Worm (Caenorhabditis elegans) whole organism, young adult: ENCODE data around the gene Y57G11C.46.

ENCODE experiments used
- B0035.1 ChIP-seq: sonication (generic microtip); optimal IDR thresholded peaks from 2 replicates; lab custom pipeline; 2016; ENCODE audit warnings: missing genetic modification characterization, mild to moderate bottlenecking, missing compliant biosample characterization, missing genotype, missing genetic modification reagents
- B0261.1 ChIP-seq: sonication (generic microtip); optimal IDR thresholded peaks from 2 replicates; lab custom pipeline; 2016; ENCODE audit warnings: mild to moderate bottlenecking, missing genetic modification characterization, moderate library complexity, missing compliant biosample characterization
- C06A6.2 ChIP-seq: fragments of 200-800 bp; sonication (Bioruptor generic); conservative IDR thresholded peaks from 2 replicates; pipeline ENCODE4 v1.3.6; 2022; ENCODE audit warnings: missing genetic modification characterization, missing compliant biosample characterization
- C17E4.6 ChIP-seq: fragments of 200-800 bp; sonication (Bioruptor generic); IDR thresholded peaks from 2 replicates; pipeline ENCODE4 v1.3.6; 2022; ENCODE audit warnings: missing genetic modification reagents, missing genetic modification characterization, missing compliant biosample characterization
- F22D6.2 ChIP-seq: sonication (generic microtip); optimal IDR thresholded peaks from 2 replicates; lab custom pipeline; 2016; ENCODE audit warnings: mild to moderate bottlenecking, missing genetic modification characterization, missing compliant biosample characterization
- T07F8.4 ChIP-seq: sonication (generic microtip); optimal IDR thresholded peaks from 2 replicates; lab custom pipeline; 2016; ENCODE audit warnings: mild to moderate bottlenecking, missing genetic modification characterization, moderate library complexity, missing compliant biosample characterization
- Y67H2A.10 ChIP-seq: fragments of 200-800 bp; sonication (Bioruptor generic); conservative IDR thresholded peaks from 2 replicates; pipeline ENCODE4 v1.3.6; 2022; ENCODE audit warnings: missing genetic modification reagents, missing genetic modification characterization, missing compliant biosample characterization
- ZK185.1 ChIP-seq: sonication (generic microtip); optimal IDR thresholded peaks from 2 replicates; lab custom pipeline; 2016; ENCODE audit warnings: mild to moderate bottlenecking, missing genetic modification characterization, missing compliant biosample characterization; ENCODE audit not compliant: poor library complexity, severe bottlenecking
- akir-1 ChIP-seq: fragments of 200-800 bp; sonication (Bioruptor generic); optimal IDR thresholded peaks from 2 replicates; lab custom pipeline; 2018; ENCODE audit warnings: mild to moderate bottlenecking, missing genetic modification characterization, moderate library complexity, missing compliant biosample characterization
- ama-1 ChIP-seq, 3 experiments: fragments of 150-350 bp in 1 of 3; sonication (generic microtip) in 2 of 3; optimal IDR thresholded peaks; 2 replicates each; lab custom pipeline; 2014 to 2018; ENCODE audit warnings: missing biosample characterization in 2 of 3, missing genetic modification characterization in 2 of 3, missing genetic modification reagents in 2 of 3
- attf-3 ChIP-seq: fragments of 200-800 bp; sonication (Bioruptor generic); conservative IDR thresholded peaks from 2 replicates; pipeline ENCODE4 v1.3.6; 2022; ENCODE audit warnings: missing genetic modification reagents, missing genetic modification characterization, missing compliant biosample characterization
- attf-5 ChIP-seq: fragments of 200-800 bp; sonication (Bioruptor generic); optimal IDR thresholded peaks from 2 replicates; lab custom pipeline; 2018; ENCODE audit warnings: mild to moderate bottlenecking, missing genetic modification characterization, missing compliant biosample characterization
- bed-2 ChIP-seq: fragments of 200-800 bp; sonication (Bioruptor generic); IDR thresholded peaks from 2 replicates; pipeline ENCODE4 v1.3.6; 2022; ENCODE audit warnings: missing genetic modification reagents, missing genetic modification characterization, missing compliant biosample characterization
- ceh-100 ChIP-seq: fragments of 200-800 bp; sonication (Bioruptor generic); IDR thresholded peaks from 2 replicates; pipeline ENCODE4 v1.3.6; 2022; ENCODE audit warnings: missing genetic modification reagents, missing genetic modification characterization, missing compliant biosample characterization
- ceh-79 ChIP-seq: sonication (generic microtip); optimal IDR thresholded peaks from 2 replicates; lab custom pipeline; 2017; ENCODE audit warnings: mild to moderate bottlenecking, missing genetic modification characterization, missing compliant biosample characterization
- ceh-91 ChIP-seq: fragments of 200-800 bp; sonication (Bioruptor generic); IDR thresholded peaks from 2 replicates; pipeline ENCODE4 v1.3.6; 2022; ENCODE audit warnings: missing genetic modification reagents, missing genetic modification characterization, missing compliant biosample characterization
- die-1 ChIP-seq: sonication (generic microtip); optimal IDR thresholded peaks from 2 replicates; lab custom pipeline; 2016; ENCODE audit warnings: missing genotype, mild to moderate bottlenecking, missing genetic modification characterization, missing compliant biosample characterization
- efl-1 ChIP-seq: fragments of 150-350 bp; optimal IDR thresholded peaks from 2 replicates; lab custom pipeline; 2014; ENCODE audit warnings: missing biosample characterization, missing genetic modification reagents, missing genetic modification characterization
- egl-44 ChIP-seq: fragments of 200-800 bp; sonication (Bioruptor generic); IDR thresholded peaks from 2 replicates; pipeline ENCODE4 v1.3.6; 2022; ENCODE audit warnings: missing genetic modification reagents, missing genetic modification characterization, missing compliant biosample characterization
- egrh-3 ChIP-seq: fragments of 200-800 bp; sonication (Bioruptor generic); IDR thresholded peaks from 2 replicates; pipeline ENCODE4 v1.3.6; 2022; ENCODE audit warnings: missing genetic modification reagents, missing genetic modification characterization, missing compliant biosample characterization
- gei-17 ChIP-seq: fragments of 200-800 bp; sonication (Bioruptor generic); optimal IDR thresholded peaks from 2 replicates; lab custom pipeline; 2018; ENCODE audit warnings: mild to moderate bottlenecking, missing genetic modification characterization, missing compliant biosample characterization
- him-1 ChIP-seq: sonication (generic microtip); optimal IDR thresholded peaks from 2 replicates; lab custom pipeline; 2016; ENCODE audit warnings: missing genotype, missing genetic modification reagents, missing genetic modification characterization, missing compliant biosample characterization
- hmg-1.2 ChIP-seq: fragments of 200-800 bp; sonication (Bioruptor generic); IDR thresholded peaks from 2 replicates; pipeline ENCODE4 v1.3.6; 2022; ENCODE audit warnings: missing genetic modification reagents, missing genetic modification characterization, missing compliant biosample characterization
- hmg-20 ChIP-seq: fragments of 200-800 bp; sonication (Bioruptor generic); IDR thresholded peaks from 2 replicates; pipeline ENCODE4 v1.3.6; 2022; ENCODE audit warnings: missing genetic modification reagents, missing genetic modification characterization, missing compliant biosample characterization
- hrde-1 ChIP-seq: sonication (generic microtip); optimal IDR thresholded peaks from 2 replicates; lab custom pipeline; 2016; ENCODE audit warnings: missing genetic modification characterization, mild to moderate bottlenecking, missing compliant biosample characterization, moderate library complexity, missing genotype, missing genetic modification reagents, borderline replicate concordance
- lin-26 ChIP-seq: fragments of 200-800 bp; sonication (Bioruptor generic); IDR thresholded peaks from 2 replicates; pipeline ENCODE4 v1.3.6; 2022; ENCODE audit warnings: missing genetic modification reagents, missing genetic modification characterization, missing compliant biosample characterization
- lin-40 ChIP-seq: sonication (generic microtip); optimal IDR thresholded peaks from 2 replicates; lab custom pipeline; 2016; ENCODE audit warnings: missing genetic modification characterization, mild to moderate bottlenecking, missing compliant biosample characterization, missing genotype, missing genetic modification reagents
- mel-28 ChIP-seq: sonication (generic microtip); optimal IDR thresholded peaks from 2 replicates; lab custom pipeline; 2016; ENCODE audit warnings: borderline replicate concordance, mild to moderate bottlenecking, missing genetic modification characterization, missing compliant biosample characterization
- mes-4 ChIP-seq: sonication (generic microtip); optimal IDR thresholded peaks from 2 replicates; lab custom pipeline; 2016; ENCODE audit warnings: missing genotype, missing genetic modification characterization, missing compliant biosample characterization
- mxl-1 ChIP-seq: sonication (generic microtip); optimal IDR thresholded peaks from 2 replicates; lab custom pipeline; 2016; ENCODE audit warnings: missing genetic modification characterization, missing compliant biosample characterization
- nfya-2 ChIP-seq: fragments of 200-800 bp; sonication (Bioruptor generic); IDR thresholded peaks from 2 replicates; pipeline ENCODE4 v1.3.6; 2022; ENCODE audit warnings: missing genetic modification reagents, missing genetic modification characterization, missing compliant biosample characterization
- nfyb-1 ChIP-seq: fragments of 200-800 bp; sonication (Bioruptor generic); IDR thresholded peaks from 2 replicates; pipeline ENCODE4 v1.3.6; 2022; ENCODE audit warnings: missing genetic modification reagents, missing genetic modification characterization, missing compliant biosample characterization
- nhr-27 ChIP-seq: fragments of 200-800 bp; sonication (Bioruptor generic); optimal IDR thresholded peaks from 2 replicates; lab custom pipeline; 2018; ENCODE audit warnings: mild to moderate bottlenecking, missing genetic modification characterization, moderate library complexity, missing compliant biosample characterization
- nhr-90 ChIP-seq: sonication (generic microtip); optimal IDR thresholded peaks from 2 replicates; lab custom pipeline; 2016; ENCODE audit warnings: missing genotype, mild to moderate bottlenecking, missing genetic modification characterization, missing compliant biosample characterization
- pbrm-1 ChIP-seq: fragments of 200-800 bp; sonication (Bioruptor generic); IDR thresholded peaks from 2 replicates; pipeline ENCODE4 v1.3.6; 2022; ENCODE audit warnings: missing genetic modification reagents, missing genetic modification characterization, missing compliant biosample characterization
- rpc-1 ChIP-seq, 2 experiments: fragments of 150-350 bp in 1 of 2; sonication (generic microtip) in 1 of 2; optimal IDR thresholded peaks; 2 replicates each; lab custom pipeline; 2014 to 2018; ENCODE audit warnings: missing biosample characterization in 1 of 2, missing genetic modification characterization in 1 of 2, missing genetic modification reagents in 1 of 2, missing genotype in 1 of 2
- snpc-4 ChIP-seq, 5 experiments: fragments of 150-350 bp in 1 of 5; sonication (generic microtip) in 4 of 5; optimal IDR thresholded peaks; 2 replicates each; lab custom pipeline; 2014 to 2018; ENCODE audit warnings: missing genetic modification characterization in 5 of 5, missing biosample characterization in 3 of 5, antibody characterized with exemption in 2 of 5, mild to moderate bottlenecking in 2 of 5, missing compliant biosample characterization in 2 of 5, missing genotype in 2 of 5, moderate library complexity in 2 of 5, missing genetic modification reagents in 1 of 5
- unc-62 ChIP-seq: fragments of 150-350 bp; optimal IDR thresholded peaks from 2 replicates; lab custom pipeline; 2014; ENCODE audit warnings: missing biosample characterization, missing genetic modification reagents, missing genetic modification characterization
- xnd-1 ChIP-seq: sonication (generic microtip); optimal IDR thresholded peaks from 2 replicates; lab custom pipeline; 2016; ENCODE audit warnings: missing genotype, missing genetic modification reagents, missing genetic modification characterization, missing compliant biosample characterization
- zfh-2 ChIP-seq: fragments of 200-800 bp; sonication (Bioruptor generic); conservative IDR thresholded peaks from 2 replicates; pipeline ENCODE4 v1.3.6; 2022; ENCODE audit warnings: missing genetic modification reagents, missing genetic modification characterization, missing compliant biosample characterization
- ztf-28 ChIP-seq: fragments of 200-800 bp; sonication (Bioruptor generic); IDR thresholded peaks from 2 replicates; pipeline ENCODE4 v1.3.6; 2022; ENCODE audit warnings: missing genetic modification reagents, missing genetic modification characterization, missing compliant biosample characterization
- ztf-3 ChIP-seq: fragments of 200-800 bp; sonication (Bioruptor generic); optimal IDR thresholded peaks from 2 replicates; lab custom pipeline; 2018; ENCODE audit warnings: mild to moderate bottlenecking, missing genetic modification characterization, missing compliant biosample characterization
- ztf-6 ChIP-seq: fragments of 200-800 bp; sonication (Bioruptor generic); IDR thresholded peaks from 2 replicates; pipeline ENCODE4 v1.3.6; 2022; ENCODE audit warnings: missing genetic modification reagents, missing genetic modification characterization, missing compliant biosample characterization

Gene Y57G11C.46

DNA sequence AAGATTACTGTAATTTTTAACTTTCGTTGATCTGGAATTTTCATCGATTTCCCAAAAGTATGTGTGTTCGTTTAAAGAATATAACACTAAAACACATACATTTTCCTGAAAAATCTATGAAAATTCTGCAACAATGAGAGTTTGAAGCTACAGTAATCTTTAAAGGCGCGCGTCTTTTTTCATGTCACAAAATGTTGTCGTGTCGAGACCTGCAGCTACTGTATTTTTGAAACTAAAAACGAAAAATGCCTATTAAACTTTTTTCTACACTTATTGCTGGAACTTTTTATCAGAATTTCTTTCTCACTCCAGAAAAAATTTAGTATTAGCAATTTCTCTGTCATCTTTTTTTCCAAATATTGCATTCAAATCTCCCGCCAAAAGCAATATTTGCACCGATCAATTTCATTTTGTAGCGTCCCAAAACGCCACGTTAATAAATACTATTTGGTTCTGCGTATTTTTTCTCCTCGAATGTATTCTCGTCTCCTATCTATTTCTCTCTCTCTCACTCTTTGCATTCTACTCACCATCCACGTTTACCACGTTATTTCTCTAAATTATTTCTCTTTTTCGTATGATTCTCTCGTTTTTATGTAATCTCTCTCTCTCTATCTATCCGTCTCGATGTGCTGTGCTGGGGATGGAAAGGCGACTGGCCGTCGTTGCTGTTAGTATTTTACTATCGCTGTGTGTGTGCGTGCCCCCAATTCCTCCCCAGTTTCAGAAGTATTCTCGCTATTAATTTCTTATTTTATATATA, 29.6 kb downstream of the Y57G11C.46 start, which contains the start of gene melo-1 (continued):
- TF ChIP-seq nhr-90 (tag; lab: Kevin White, UChicago) = no peak
- no peak for TF ChIP-seq lin-26 (GFP tag; lab: Robert Waterston, UW)
- TF ChIP-seq B0035.1 (tag; lab: Kevin White, UChicago) = no peak
- no peak for TF ChIP-seq B0261.1 (tag; lab: Kevin White, UChicago)
- no peak for TF ChIP-seq ZK185.1 (tag; lab: Kevin White, UChicago)
- peak; percentile 46 for TF ChIP-seq attf-5 (GFP tag; lab: Kevin White, UChicago)
- TF ChIP-seq rpc-1 (optimal IDR thresholded peaks at IDR 0.05; lab: Kevin White, UChicago) = no peak
- TF ChIP-seq rpc-1 (tag; optimal IDR thresholded peaks at IDR 0.05; lab: Kevin White, UChicago) = no peak
- TF ChIP-seq attf-3 (GFP tag; lab: Robert Waterston, UW) = no peak
- no peak for TF ChIP-seq nfya-2 (GFP tag; lab: Robert Waterston, UW)
- TF ChIP-seq ztf-28 = no peak
- TF ChIP-seq F22D6.2 = no peak
- TF ChIP-seq snpc-4 (GFP tag; optimal IDR thresholded peaks at IDR 0.05; lab: Kevin White, UChicago) = no peak
- peak; percentile 8 to 67 (median 40) for TF ChIP-seq snpc-4 (tag; optimal IDR thresholded peaks at IDR 0.05; lab: Kevin White, UChicago)
- TF ChIP-seq nhr-27 (tag; lab: Kevin White, UChicago) = no peak
- no peak for TF ChIP-seq unc-62 (GFP tag; lab: Kevin White, UChicago)
- TF ChIP-seq gei-17 = no peak
- TF ChIP-seq mel-28 (tag; lab: Kevin White, UChicago) = no peak
- TF ChIP-seq ceh-79 (tag; lab: Kevin White, UChicago) = no peak
- TF ChIP-seq egrh-3 (GFP tag; lab: Robert Waterston, UW) = no peak
- TF ChIP-seq hrde-1 (tag; lab: Kevin White, UChicago) = no peak
- TF ChIP-seq C17E4.6 = no peak
- no peak for TF ChIP-seq T07F8.4 (tag; lab: Kevin White, UChicago)
- no peak for TF ChIP-seq C06A6.2
- no peak for TF ChIP-seq nfyb-1 (GFP tag; lab: Robert Waterston, UW)
- TF ChIP-seq lin-40 (tag; lab: Kevin White, UChicago) = peak; percentile 7
- TF ChIP-seq ztf-6 (GFP tag; lab: Robert Waterston, UW) = no peak
- no peak for TF ChIP-seq him-1 (tag; lab: Kevin White, UChicago)
- TF ChIP-seq Y67H2A.10 (GFP tag; lab: Robert Waterston, UW) = no peak
- no peak for TF ChIP-seq egl-44
- TF ChIP-seq efl-1 (GFP tag; lab: Kevin White, UChicago) = no peak
- no peak for TF ChIP-seq ceh-100 (GFP tag; lab: Robert Waterston, UW)
- no peak for TF ChIP-seq xnd-1 (tag; lab: Kevin White, UChicago)
- TF ChIP-seq pbrm-1 (GFP tag; lab: Robert Waterston, UW) = peak; percentile 22; the same call in 1 of the 2 replicates
- TF ChIP-seq mes-4 (tag; lab: Kevin White, UChicago) = no peak
- TF ChIP-seq die-1 (tag; lab: Kevin White, UChicago) = no peak
- no peak for TF ChIP-seq mxl-1 (tag; lab: Kevin White, UChicago)
- no peak for TF ChIP-seq ztf-3
- TF ChIP-seq ceh-91 (GFP tag; lab: Robert Waterston, UW) = no peak
- no peak for TF ChIP-seq akir-1
- no peak for TF ChIP-seq hmg-20 (GFP tag; lab: Robert Waterston, UW)
- no peak for TF ChIP-seq bed-2 (GFP tag; lab: Robert Waterston, UW)
- TF ChIP-seq hmg-1.2 = peak; percentile 94
- no peak for TF ChIP-seq zfh-2 (GFP tag; lab: Robert Waterston, UW)
- TF ChIP-seq ama-1 (optimal IDR thresholded peaks at IDR 0.05; lab: Kevin White, UChicago) = no peak
- TF ChIP-seq ama-1 (GFP tag; optimal IDR thresholded peaks at IDR 0.05; lab: Kevin White, UChicago) = no peak
